Fruit fly (Drosophila melanogaster): ENCODE data around the gene Fim.

Gene Fim

dm6 chrX:17293385-17293784, 8.3 kb downstream of the Fim start (continued):
- no peak for TF ChIP-seq CG13287 (GFP tag; IDR thresholded peaks at IDR 0.05; ENCODE audit: partially characterized antibody)
- peak; percentile 0 for TF ChIP-seq ewg (GFP tag; optimal IDR thresholded peaks at IDR 0.05)
- TF ChIP-seq CG4820 (GFP tag; optimal IDR thresholded peaks at IDR 0.05), result peak; percentile 21
- no peak for TF ChIP-seq salm (tag; optimal IDR thresholded peaks at IDR 0.05)
- TF ChIP-seq CG6683 (GFP tag; optimal IDR thresholded peaks at IDR 0.05), result peak; percentile 17
- TF ChIP-seq CG12219 (GFP tag; optimal IDR thresholded peaks at IDR 0.05), result no peak
- no peak for TF ChIP-seq mld (GFP tag; IDR thresholded peaks at IDR 0.05; ENCODE audit: partially characterized antibody)
- no peak for TF ChIP-seq scrt (GFP tag; optimal IDR thresholded peaks at IDR 0.05)
- peak; percentile 39; the same call in 1 of the 2 replicates for TF ChIP-seq sob (GFP tag; IDR thresholded peaks at IDR 0.05)
- no peak for TF ChIP-seq slp2 (GFP tag; optimal IDR thresholded peaks at IDR 0.05)
- peak; percentile 59 for TF ChIP-seq phol (tag; optimal IDR thresholded peaks at IDR 0.05)
- TF ChIP-seq CG13296 (GFP tag; optimal IDR thresholded peaks at IDR 0.05), result peak; percentile 52
- peak; percentile 10 for TF ChIP-seq CG12104 (GFP tag; optimal IDR thresholded peaks at IDR 0.05)
- TF ChIP-seq CG18262 (tag; optimal IDR thresholded peaks at IDR 0.05), result peak; percentile 63
- no peak for TF ChIP-seq prd (optimal IDR thresholded peaks at IDR 0.05)
- peak; percentile 76 for TF ChIP-seq prd (GFP tag; IDR thresholded peaks at IDR 0.05)
- no peak for TF ChIP-seq Usf (GFP tag; optimal IDR thresholded peaks at IDR 0.05)
- TF ChIP-seq ap (GFP tag; IDR thresholded peaks at IDR 0.05), result peak; percentile 39; the same call in 1 of the 2 replicates
- TF ChIP-seq NC2β (GFP tag; optimal IDR thresholded peaks at IDR 0.05), result no peak
- TF ChIP-seq CG8359 (GFP tag; optimal IDR thresholded peaks at IDR 0.05; ENCODE audit: borderline replicate concordance), result no peak
- TF ChIP-seq vvl (GFP tag; IDR thresholded peaks at IDR 0.05), result peak; percentile 58
- TF ChIP-seq CG10267 (tag; optimal IDR thresholded peaks at IDR 0.05), result peak; percentile 52
- TF ChIP-seq CG7271 (tag; optimal IDR thresholded peaks at IDR 0.05), result peak; percentile 14
- TF ChIP-seq Sry-β (GFP tag; optimal IDR thresholded peaks at IDR 0.05), result no peak
- no peak for TF ChIP-seq Vsx1 (GFP tag; optimal IDR thresholded peaks at IDR 0.05)
- TF ChIP-seq CG11504 (tag; optimal IDR thresholded peaks at IDR 0.05), result peak; percentile 79
- TF ChIP-seq tna (GFP tag; IDR thresholded peaks at IDR 0.05; ENCODE audit: partially characterized antibody), result no peak
- peak; percentile 27 for TF ChIP-seq Chrac-16 (GFP tag; optimal IDR thresholded peaks at IDR 0.05)
- TF ChIP-seq gsb-n (tag; optimal IDR thresholded peaks at IDR 0.05), result peak; percentile 1
- TF ChIP-seq h (optimal IDR thresholded peaks at IDR 0.05), result no peak
- no peak for TF ChIP-seq aop (GFP tag; IDR thresholded peaks at IDR 0.05)
- TF ChIP-seq CG14050 (GFP tag; IDR thresholded peaks at IDR 0.05), result peak; percentile 20; the same call in 1 of the 3 replicates
- TF ChIP-seq Side (GFP tag; optimal IDR thresholded peaks at IDR 0.05), result no peak
- peak; percentile 46 for TF ChIP-seq lilli (GFP tag; optimal IDR thresholded peaks at IDR 0.05)
- no peak for TF ChIP-seq CG43689 (GFP tag; IDR thresholded peaks at IDR 0.05)
- peak; percentile 50 for TF ChIP-seq sisA (GFP tag; IDR thresholded peaks at IDR 0.05)
- no peak for TF ChIP-seq bbx (GFP tag; IDR thresholded peaks at IDR 0.05; ENCODE audit: partially characterized antibody)
- TF ChIP-seq sd (tag; optimal IDR thresholded peaks at IDR 0.05), result no peak
- TF ChIP-seq cato (GFP tag; optimal IDR thresholded peaks at IDR 0.05; ENCODE audit: borderline replicate concordance), result no peak
- TF ChIP-seq CG17385 (GFP tag; optimal IDR thresholded peaks at IDR 0.05), result peak; percentile 25
- TF ChIP-seq CG4854 (GFP tag; optimal IDR thresholded peaks at IDR 0.05), result no peak
- TF ChIP-seq Atf3 (GFP tag; optimal IDR thresholded peaks at IDR 0.05), result no peak
- 0 out of 2 replicates have a peak, but pooled peaks have one; percentile 11 for TF ChIP-seq peb (GFP tag; IDR thresholded peaks at IDR 0.05)
- TF ChIP-seq dan (GFP tag; IDR thresholded peaks at IDR 0.05), result no peak
- peak; percentile 64 for TF ChIP-seq dmrt99B (tag; optimal IDR thresholded peaks at IDR 0.05)
- peak; percentile 62 for TF ChIP-seq CG13424 (tag; optimal IDR thresholded peaks at IDR 0.05)
- no peak for TF ChIP-seq CG4617 (GFP tag; optimal IDR thresholded peaks at IDR 0.05; ENCODE audit: borderline replicate concordance)
- TF ChIP-seq CG16813 (GFP tag; IDR thresholded peaks at IDR 0.05; ENCODE audit: partially characterized antibody), result no peak
- TF ChIP-seq zen (tag; optimal IDR thresholded peaks at IDR 0.05), result peak; percentile 50
- peak; percentile 60; the same call in 1 of the 2 replicates for TF ChIP-seq lmd (GFP tag; IDR thresholded peaks at IDR 0.05)
- TF ChIP-seq CG1603 (tag; optimal IDR thresholded peaks at IDR 0.05), result no peak

Measured in whole organism, embryonic.